Worm (Caenorhabditis elegans) whole organism, L4 larva: ENCODE results near the gene K10C2.2.

Experiments used
- R02D3.7 ChIP-seq: fragments of 150-350 bp; sonication (generic microtip); optimal IDR thresholded peaks from 3 replicates; lab custom pipeline; 2014; ENCODE audit warnings: missing biosample characterization, missing genetic modification characterization
- ama-1 ChIP-seq: fragments of 150-350 bp; optimal IDR thresholded peaks from 2 replicates; lab custom pipeline; 2014; ENCODE audit warnings: inconsistent platforms, mixed read lengths
- dmd-8 ChIP-seq: fragments of 200-800 bp; sonication (Bioruptor generic); IDR thresholded peaks from 2 replicates; pipeline ENCODE4 v1.3.6; 2022; ENCODE audit warnings: missing genetic modification characterization, missing compliant biosample characterization
- lin-38 ChIP-seq: fragments of 200-800 bp; sonication (Bioruptor generic); IDR thresholded peaks from 2 replicates; pipeline ENCODE4 v1.3.6; 2022; ENCODE audit warnings: missing genetic modification reagents, missing genetic modification characterization, missing compliant biosample characterization
- lir-3 ChIP-seq: sonication (generic microtip); optimal IDR thresholded peaks from 2 replicates; lab custom pipeline; 2016; ENCODE audit warnings: mild to moderate bottlenecking, missing genetic modification characterization, missing compliant biosample characterization
- lsy-2 ChIP-seq, 2 experiments: fragments of 150-350 bp in 1 of 2; sonication (generic microtip) in 1 of 2; optimal IDR thresholded peaks; 2 replicates each; lab custom pipeline; 2014 to 2017; ENCODE audit warnings: missing biosample characterization in 2 of 2, missing genetic modification characterization in 2 of 2
- nhr-48 ChIP-seq: sonication (generic microtip); optimal IDR thresholded peaks from 2 replicates; lab custom pipeline; 2016; ENCODE audit warnings: mild to moderate bottlenecking, missing genetic modification characterization, missing compliant biosample characterization
- php-3 ChIP-seq: fragments of 200-800 bp; sonication (Bioruptor generic); IDR thresholded peaks from 2 replicates; pipeline ENCODE4 v1.3.6; 2022; ENCODE audit warnings: missing genetic modification reagents, missing genetic modification characterization, missing compliant biosample characterization

- TF ChIP-seq ama-1 (lab: Kevin White, UChicago) (no peak), php-3 (no peak), nhr-48 (no peak), R02D3.7 (no peak), lin-38 (GFP tag; lab: Robert Waterston, UW) (no peak), lsy-2 (tag; optimal IDR thresholded peaks at IDR 0.05; lab: Kevin White, UChicago) (no peak), lir-3 (tag; lab: Kevin White, UChicago) (no peak), dmd-8 (GFP tag; lab: Robert Waterston, UW) (no peak)
These were observed 6.9 kb upstream of the K10C2.2 start, which contains the start of gene K10C2.14 for ce11 chrX:6440464-6440863.
